Fruit fly (Drosophila melanogaster) whole organism, embryonic: Measurements from ENCODE around the gene CG32147.
A peak's percentile ranks its signal among the peaks of the same experiment; 100 is the strongest.

ENCODE experiments used
- Asciz ChIP-seq: fragments of 200-800 bp; sonication (Bioruptor generic); optimal IDR thresholded peaks from 2 replicates; lab custom pipeline; 2017; ENCODE audit warnings: missing biosample characterization, mild to moderate bottlenecking, missing genetic modification characterization, missing genetic modification reagents
- Awh ChIP-seq: fragments of 200-800 bp; sonication (Bioruptor generic); IDR thresholded peaks from 2 replicates; pipeline ENCODE4, ENCODE4 v1.3.6; 2022; ENCODE audit warnings: missing biosample characterization, missing genetic modification characterization
- CG10543 ChIP-seq: fragments of 200-800 bp; sonication (Bioruptor generic); optimal IDR thresholded peaks from 3 replicates; lab custom pipeline; 2017; ENCODE audit warnings: missing biosample characterization, mild to moderate bottlenecking, missing genetic modification characterization, moderate library complexity
- CG1233 ChIP-seq: fragments of 200-800 bp; sonication (Bioruptor generic); optimal IDR thresholded peaks from 4 replicates; lab custom pipeline; 2018; ENCODE audit warnings: missing biosample characterization, mild to moderate bottlenecking, missing genetic modification characterization
- CG14860 ChIP-seq: fragments of 200-800 bp; sonication (Bioruptor generic); IDR thresholded peaks from 3 replicates; pipeline ENCODE4 v1.3.6; 2022; ENCODE audit warnings: missing biosample characterization, missing genetic modification characterization; ENCODE audit not compliant: partially characterized antibody
- CG15073 ChIP-seq: fragments of 200-800 bp; sonication (Bioruptor generic); optimal IDR thresholded peaks from 2 replicates; lab custom pipeline; 2016; ENCODE audit warnings: missing biosample characterization, missing genetic modification characterization
- CG1603 ChIP-seq: fragments of 200-800 bp; sonication (Bioruptor generic); optimal IDR thresholded peaks from 2 replicates; lab custom pipeline; 2019; ENCODE audit warnings: missing biosample characterization, mild to moderate bottlenecking, missing genetic modification characterization, moderate library complexity
- CG16815 ChIP-seq: fragments of 200-800 bp; sonication (Bioruptor generic); optimal IDR thresholded peaks from 3 replicates; lab custom pipeline; 2017; ENCODE audit warnings: missing biosample characterization, mild to moderate bottlenecking, missing genetic modification characterization
- CG17361 ChIP-seq: fragments of 200-800 bp; sonication (Bioruptor generic); IDR thresholded peaks from 3 replicates; pipeline ENCODE4 v1.3.6; 2022; ENCODE audit warnings: missing biosample characterization, missing genetic modification characterization
- CG18764 ChIP-seq: fragments of 200-800 bp; sonication (Bioruptor generic); optimal IDR thresholded peaks from 3 replicates; lab custom pipeline; 2016; ENCODE audit warnings: missing biosample characterization, missing genetic modification characterization
- CG2678 ChIP-seq: fragments of 200-800 bp; sonication (Bioruptor generic); optimal IDR thresholded peaks from 3 replicates; lab custom pipeline; 2019; ENCODE audit warnings: missing biosample characterization, mild to moderate bottlenecking, missing genetic modification characterization, moderate library complexity
- CG33557 ChIP-seq: fragments of 200-800 bp; sonication (Bioruptor generic); optimal IDR thresholded peaks from 2 replicates; lab custom pipeline; 2019; ENCODE audit warnings: missing biosample characterization, mild to moderate bottlenecking, missing genetic modification characterization, moderate library complexity
- CG34224 ChIP-seq: fragments of 200-800 bp; sonication (Bioruptor generic); IDR thresholded peaks from 3 replicates; pipeline ENCODE4 v1.3.6; 2022; ENCODE audit warnings: missing biosample characterization, missing genetic modification characterization; ENCODE audit not compliant: partially characterized antibody
- CG4328 ChIP-seq: fragments of 200-800 bp; sonication (Bioruptor generic); optimal IDR thresholded peaks from 3 replicates; lab custom pipeline; 2017; ENCODE audit warnings: missing biosample characterization, missing genetic modification reagents, missing genetic modification characterization
- CG4404 ChIP-seq: fragments of 200-800 bp; sonication (Bioruptor generic); IDR thresholded peaks from 2 replicates; pipeline ENCODE4 v1.3.6; 2022; ENCODE audit warnings: missing biosample characterization, missing genetic modification characterization
- CG5180 ChIP-seq: fragments of 200-800 bp; sonication (Bioruptor generic); optimal IDR thresholded peaks from 3 replicates; lab custom pipeline; 2017; ENCODE audit warnings: missing biosample characterization, missing genetic modification characterization, mild to moderate bottlenecking, moderate library complexity, missing genetic modification reagents
- CG6175 ChIP-seq: fragments of 200-800 bp; sonication (Bioruptor generic); IDR thresholded peaks from 3 replicates; pipeline ENCODE4 v1.3.6; 2022; ENCODE audit warnings: missing biosample characterization, missing genetic modification characterization
- CG6765 ChIP-seq: fragments of 200-800 bp; sonication (Bioruptor generic); optimal IDR thresholded peaks from 3 replicates; lab custom pipeline; 2017; ENCODE audit warnings: missing biosample characterization, mild to moderate bottlenecking, missing genetic modification characterization
- CG7372 ChIP-seq: fragments of 200-800 bp; sonication (Bioruptor generic); IDR thresholded peaks from 2 replicates; pipeline ENCODE4 v1.3.6; 2022; ENCODE audit warnings: missing biosample characterization, missing genetic modification characterization
- CG8290 ChIP-seq, 3 experiments: fragments of 200-800 bp; sonication (Bioruptor generic); optimal IDR thresholded peaks; 2 replicates each; lab custom pipeline; 2016 to 2019; ENCODE audit warnings: missing biosample characterization in 3 of 3, missing genetic modification characterization in 3 of 3, mild to moderate bottlenecking in 2 of 3, moderate library complexity in 1 of 3
- CHES-1-like ChIP-seq: fragments of 200-800 bp; sonication (Bioruptor generic); optimal IDR thresholded peaks from 2 replicates; lab custom pipeline; 2016; ENCODE audit warnings: missing biosample characterization, missing genetic modification characterization
- Camta ChIP-seq: fragments of 200-800 bp; sonication (Bioruptor generic); optimal IDR thresholded peaks from 2 replicates; lab custom pipeline; 2016; ENCODE audit warnings: missing biosample characterization, missing genetic modification characterization
- Dad ChIP-seq: fragments of 200-800 bp; sonication (Bioruptor generic); optimal IDR thresholded peaks from 3 replicates; lab custom pipeline; 2016; ENCODE audit warnings: missing biosample characterization, missing genetic modification characterization
- Dip3 ChIP-seq: fragments of 200-800 bp; sonication (Bioruptor generic); optimal IDR thresholded peaks from 3 replicates; lab custom pipeline; 2016; ENCODE audit warnings: missing biosample characterization, missing genetic modification characterization
- Doc3 ChIP-seq: fragments of 200-800 bp; sonication (Bioruptor generic); IDR thresholded peaks from 3 replicates; pipeline ENCODE4 v1.3.6; 2022; ENCODE audit warnings: missing biosample characterization, missing genetic modification characterization; ENCODE audit not compliant: partially characterized antibody
- Ets65A ChIP-seq: fragments of 200-800 bp; sonication (Bioruptor generic); peaks from one replicate; lab custom pipeline; 2016; ENCODE audit warnings: missing biosample characterization, missing genetic modification characterization
- Gsc ChIP-seq: fragments of 200-800 bp; sonication (Bioruptor generic); IDR thresholded peaks from 2 replicates; pipeline ENCODE4 v1.3.6; 2022; ENCODE audit warnings: missing biosample characterization, missing genetic modification characterization
- H15 ChIP-seq: fragments of 200-800 bp; sonication (Bioruptor generic); IDR thresholded peaks from 3 replicates; pipeline ENCODE4 v1.3.6; 2022; ENCODE audit warnings: missing biosample characterization, missing genetic modification characterization
- HmgZ ChIP-seq: fragments of 200-800 bp; sonication (Bioruptor generic); optimal IDR thresholded peaks from 2 replicates; lab custom pipeline; 2018; ENCODE audit warnings: missing biosample characterization, mild to moderate bottlenecking, missing genetic modification characterization
- Hr51 ChIP-seq, 2 experiments: fragments of 200-800 bp; sonication (Bioruptor generic); optimal IDR thresholded peaks; 2 replicates in 1 of 2; 3 replicates in 1 of 2; lab custom pipeline; 2016 to 2018; ENCODE audit warnings: missing biosample characterization in 2 of 2, missing genetic modification characterization in 2 of 2, mild to moderate bottlenecking in 1 of 2, moderate library complexity in 1 of 2
- Lim3 ChIP-seq: fragments of 200-800 bp; sonication (Bioruptor generic); IDR thresholded peaks from 2 replicates; pipeline ENCODE4 v1.3.6; 2022; ENCODE audit warnings: missing biosample characterization, missing genetic modification characterization
- NK7.1 ChIP-seq: fragments of 200-800 bp; sonication (Bioruptor generic); optimal IDR thresholded peaks from 3 replicates; lab custom pipeline; 2016; ENCODE audit warnings: missing biosample characterization, missing genetic modification characterization
- Neu2 ChIP-seq: fragments of 200-800 bp; sonication (Bioruptor generic); optimal IDR thresholded peaks from 3 replicates; lab custom pipeline; 2016; ENCODE audit warnings: missing biosample characterization, missing genetic modification characterization, borderline replicate concordance
- Ptx1 ChIP-seq: fragments of 200-800 bp; sonication (Bioruptor generic); IDR thresholded peaks from 2 replicates; pipeline ENCODE4 v1.3.6; 2022; ENCODE audit warnings: missing biosample characterization, missing genetic modification characterization
- Usf ChIP-seq: fragments of 200-800 bp; sonication (Bioruptor generic); optimal IDR thresholded peaks from 2 replicates; lab custom pipeline; 2017; ENCODE audit warnings: missing genotype, missing biosample characterization, missing genetic modification characterization
- ap ChIP-seq: fragments of 200-800 bp; sonication (Bioruptor generic); IDR thresholded peaks from 2 replicates; pipeline ENCODE4 v1.3.6; 2022; ENCODE audit warnings: missing biosample characterization, missing genetic modification characterization
- ash1 ChIP-seq: fragments of 200-800 bp; sonication (Bioruptor generic); optimal IDR thresholded peaks from 2 replicates; lab custom pipeline; 2018; ENCODE audit warnings: missing biosample characterization, mild to moderate bottlenecking, missing genetic modification characterization
- dati ChIP-seq: fragments of 200-800 bp; sonication (Bioruptor generic); IDR thresholded peaks from 2 replicates; pipeline ENCODE4 v1.3.6; 2022; ENCODE audit warnings: missing biosample characterization, missing genetic modification characterization
- gem ChIP-seq: fragments of 200-800 bp; sonication (Bioruptor generic); optimal IDR thresholded peaks from 2 replicates; lab custom pipeline; 2019; ENCODE audit warnings: missing biosample characterization, mild to moderate bottlenecking, missing genetic modification characterization, moderate library complexity
- h ChIP-seq: fragments of >200 bp; optimal IDR thresholded peaks from 2 replicates; lab custom pipeline; 2017
- her ChIP-seq: fragments of 200-800 bp; sonication (Bioruptor generic); optimal IDR thresholded peaks from 2 replicates; lab custom pipeline; 2016; ENCODE audit warnings: missing biosample characterization, missing genetic modification characterization
- onecut ChIP-seq: fragments of 200-800 bp; sonication (Bioruptor generic); IDR thresholded peaks from 2 replicates; pipeline ENCODE4 v1.3.6; 2022; ENCODE audit warnings: missing biosample characterization, missing genetic modification characterization
- pfk ChIP-seq: fragments of 200-800 bp; sonication (Bioruptor generic); optimal IDR thresholded peaks from 2 replicates; lab custom pipeline; 2018; ENCODE audit warnings: missing biosample characterization, mild to moderate bottlenecking, missing genetic modification characterization, moderate library complexity
- sc ChIP-seq, 3 experiments: fragments of >200 bp in 2 of 3; fragments of 200-800 bp in 1 of 3; sonication (Bioruptor generic) in 1 of 3; optimal IDR thresholded peaks; 2 replicates in 2 of 3; 3 replicates in 1 of 3; lab custom pipeline; 2017; ENCODE audit warnings: mild to moderate bottlenecking in 1 of 3, missing biosample characterization in 1 of 3, missing genetic modification characterization in 1 of 3, missing genetic modification reagents in 1 of 3
- sima ChIP-seq: fragments of 200-800 bp; sonication (Bioruptor generic); optimal IDR thresholded peaks from 2 replicates; lab custom pipeline; 2016; ENCODE audit warnings: missing biosample characterization, missing genetic modification characterization
- sug ChIP-seq: fragments of 200-800 bp; optimal IDR thresholded peaks from 2 replicates; lab custom pipeline; 2019; ENCODE audit warnings: missing biosample characterization, mild to moderate bottlenecking, missing genetic modification characterization, moderate library complexity
- tap ChIP-seq: fragments of 200-800 bp; optimal IDR thresholded peaks from 3 replicates; lab custom pipeline; 2019; ENCODE audit warnings: missing biosample characterization, mild to moderate bottlenecking, missing genetic modification characterization, moderate library complexity
- trem ChIP-seq: fragments of 200-800 bp; optimal IDR thresholded peaks from 3 replicates; lab custom pipeline; 2019; ENCODE audit warnings: missing biosample characterization, mild to moderate bottlenecking, missing genetic modification characterization, moderate library complexity
- z ChIP-seq: fragments of 200-800 bp; sonication (Bioruptor generic); IDR thresholded peaks from 3 replicates; pipeline ENCODE4 v1.3.6; 2022; ENCODE audit warnings: missing biosample characterization, missing genetic modification characterization

CG32147 gene

dm6 chr3L:15142004-15142890 is 1.6 kb downstream of the CG32147 start, which contains the start of gene Pdi (continued):
- TF ChIP-seq CG5180 (GFP tag; lab: Kevin White, UChicago): no peak
- TF ChIP-seq Camta: peak; percentile 31
- peak; percentile 21 for TF ChIP-seq CG2678 (tag; lab: Kevin White, UChicago)
- no peak for TF ChIP-seq Usf (GFP tag; lab: Kevin White, UChicago)
- TF ChIP-seq sug (tag; lab: Kevin White, UChicago): peak; percentile 50
- no peak for TF ChIP-seq Gsc (GFP tag; lab: Robert Waterston, UW)
- peak; percentile 5 for TF ChIP-seq her (GFP tag; lab: Kevin White, UChicago)
- no peak for TF ChIP-seq dati (GFP tag; lab: Robert Waterston, UW)
- TF ChIP-seq CG1233: no peak
- no peak for TF ChIP-seq CG33557 (GFP tag; lab: Kevin White, UChicago)
- no peak for TF ChIP-seq Hr51 (GFP tag; optimal IDR thresholded peaks at IDR 0.05; lab: Kevin White, UChicago)
- peak; percentile 52 for TF ChIP-seq HmgZ (tag; lab: Kevin White, UChicago)
- TF ChIP-seq Dip3: no peak
- no peak for TF ChIP-seq Awh (GFP tag; lab: Robert Waterston, UW)
- peak; percentile 86 for TF ChIP-seq Ets65A (GFP tag; lab: Kevin White, UChicago)
- peak; percentile 80 for TF ChIP-seq CG1603
- TF ChIP-seq CG4328: no peak
- TF ChIP-seq CHES-1-like (GFP tag; lab: Kevin White, UChicago): no peak
- no peak for TF ChIP-seq CG16815
- TF ChIP-seq Dad (GFP tag; lab: Kevin White, UChicago): peak; percentile 54
- no peak for TF ChIP-seq CG18764 (GFP tag; lab: Kevin White, UChicago)
- no peak for TF ChIP-seq Asciz
- no peak for TF ChIP-seq onecut (GFP tag; lab: Robert Waterston, UW)
- peak; percentile 83 for TF ChIP-seq trem (tag; lab: Kevin White, UChicago)
- no peak for TF ChIP-seq CG4404
- TF ChIP-seq CG34224: peak; percentile 64
- peak; percentile 6 for TF ChIP-seq NK7.1 (GFP tag; lab: Kevin White, UChicago)
- no peak for TF ChIP-seq CG15073
- TF ChIP-seq CG6175 (GFP tag; lab: Robert Waterston, UW): no peak
- TF ChIP-seq z: no peak
- TF ChIP-seq sc (optimal IDR thresholded peaks at IDR 0.05; lab: Kevin White, UChicago): no peak
- TF ChIP-seq sc (GFP tag; optimal IDR thresholded peaks at IDR 0.05; lab: Kevin White, UChicago): no peak
- TF ChIP-seq CG6765 (GFP tag; lab: Kevin White, UChicago): no peak
- no peak for TF ChIP-seq H15 (GFP tag; lab: Robert Waterston, UW)
- peak; percentile 57 for TF ChIP-seq Doc3 (GFP tag; lab: Robert Waterston, UW)
- no peak for TF ChIP-seq sima
- TF ChIP-seq ash1 (GFP tag; lab: Kevin White, UChicago): no peak
- no peak for TF ChIP-seq Neu2
- TF ChIP-seq ap (GFP tag; lab: Robert Waterston, UW): no peak
- TF ChIP-seq Lim3 (GFP tag; lab: Robert Waterston, UW): no peak
- TF ChIP-seq tap (tag; lab: Kevin White, UChicago): no peak
- TF ChIP-seq CG17361 (GFP tag; lab: Robert Waterston, UW): peak; percentile 39; the same call in 2 of the 3 replicates
- no peak for TF ChIP-seq CG8290 (GFP tag; optimal IDR thresholded peaks at IDR 0.05; lab: Kevin White, UChicago)
- peak; percentile 14 to 50 for TF ChIP-seq CG8290 (tag; optimal IDR thresholded peaks at IDR 0.05; lab: Kevin White, UChicago)
- TF ChIP-seq CG7372: no peak
- TF ChIP-seq gem (tag; lab: Kevin White, UChicago): peak; percentile 32
- no peak for TF ChIP-seq h (lab: Kevin White, UChicago)
- TF ChIP-seq pfk (GFP tag; lab: Kevin White, UChicago): peak; percentile 64
- no peak for TF ChIP-seq CG14860
- TF ChIP-seq CG10543: no peak
- no peak for TF ChIP-seq Ptx1 (GFP tag; lab: Robert Waterston, UW)
